Fruit fly (Drosophila melanogaster) whole organism, wandering third instar larva: Measurements from ENCODE around the gene CG6066.

Experiments
- Abd-B ChIP-seq: fragments of >200 bp; optimal IDR thresholded peaks from 2 replicates; lab custom pipeline; 2017; ENCODE audit warnings: missing biosample characterization, missing genetic modification characterization
- CG32264 ChIP-seq: fragments of 200-800 bp; sonication (Bioruptor generic); optimal IDR thresholded peaks from 2 replicates; lab custom pipeline; 2016; ENCODE audit warnings: missing biosample characterization, missing genetic modification characterization
- CG9705 ChIP-seq: fragments of 200-800 bp; sonication (Bioruptor generic); optimal IDR thresholded peaks from 2 replicates; lab custom pipeline; 2018; ENCODE audit warnings: missing biosample characterization, mild to moderate bottlenecking, missing genetic modification characterization
- CrebA ChIP-seq: fragments of 200-800 bp; sonication (Bioruptor generic); optimal IDR thresholded peaks from 2 replicates; lab custom pipeline; 2016; ENCODE audit warnings: missing biosample characterization, mild to moderate bottlenecking, missing genetic modification characterization, borderline replicate concordance
- Dfd ChIP-seq: fragments of >200 bp; optimal IDR thresholded peaks from 2 replicates; lab custom pipeline; 2017; ENCODE audit warnings: missing biosample characterization, missing genetic modification characterization
- Dif ChIP-seq: fragments of 200-275, 200-300 bp; sonication (Bioruptor generic); optimal IDR thresholded peaks from 2 replicates; lab custom pipeline; 2018; ENCODE audit warnings: missing biosample characterization, missing genetic modification characterization; ENCODE audit not compliant: partially characterized antibody
- GATAd ChIP-seq: sonication (Bioruptor generic); optimal IDR thresholded peaks from 2 replicates; lab custom pipeline; 2016; ENCODE audit warnings: missing biosample characterization, missing genetic modification characterization
- HLH106 ChIP-seq: fragments of 200-800 bp; optimal IDR thresholded peaks from 3 replicates; lab custom pipeline; 2019; ENCODE audit warnings: missing biosample characterization, mild to moderate bottlenecking, missing genetic modification characterization, moderate library complexity
- Hnf4 ChIP-seq: fragments of 200-800 bp; sonication (Bioruptor generic); optimal IDR thresholded peaks from 2 replicates; lab custom pipeline; 2016; ENCODE audit warnings: missing biosample characterization, mild to moderate bottlenecking, missing genetic modification characterization
- Hr78 ChIP-seq: fragments of >200 bp; optimal IDR thresholded peaks from 2 replicates; lab custom pipeline; 2017; ENCODE audit warnings: missing biosample characterization, missing genetic modification characterization
- Hr83 ChIP-seq: fragments of 200-300 bp; sonication (Bioruptor generic); optimal IDR thresholded peaks from 2 replicates; lab custom pipeline; 2016; ENCODE audit warnings: missing biosample characterization, mild to moderate bottlenecking, missing genetic modification characterization, moderate library complexity; ENCODE audit not compliant: poor library complexity, severe bottlenecking
- Jra ChIP-seq: sonication (Bioruptor generic); optimal IDR thresholded peaks from 2 replicates; lab custom pipeline; 2016; ENCODE audit warnings: missing biosample characterization, missing genetic modification characterization
- Mio ChIP-seq: sonication (Bioruptor generic); optimal IDR thresholded peaks from 2 replicates; lab custom pipeline; 2016; ENCODE audit warnings: missing biosample characterization, missing genetic modification characterization
- Myc ChIP-seq: fragments of >200 bp; optimal IDR thresholded peaks from 2 replicates; lab custom pipeline; 2017
- N ChIP-seq: fragments of >200 bp; optimal IDR thresholded peaks from 2 replicates; lab custom pipeline; 2018; ENCODE audit warnings: missing biosample characterization, missing external identifiers, missing genetic modification characterization
- OdsH ChIP-seq: fragments of 200-800 bp; sonication (Bioruptor generic); optimal IDR thresholded peaks from 2 replicates; lab custom pipeline; 2016; ENCODE audit warnings: missing biosample characterization, mild to moderate bottlenecking, missing genetic modification characterization
- Rel ChIP-seq, 2 experiments: fragments of 200-800 bp; sonication (Bioruptor generic) in 1 of 2; optimal IDR thresholded peaks; 2 replicates in 1 of 2; 3 replicates in 1 of 2; lab custom pipeline; 2016 to 2019; ENCODE audit warnings: mild to moderate bottlenecking in 2 of 2, missing biosample characterization in 2 of 2, missing genetic modification characterization in 2 of 2, moderate library complexity in 1 of 2
- Sp1 ChIP-seq: fragments of 200-800 bp; sonication (Bioruptor generic); optimal IDR thresholded peaks from 3 replicates; lab custom pipeline; 2019; ENCODE audit warnings: missing biosample characterization, mild to moderate bottlenecking, missing genetic modification characterization, moderate library complexity
- Vsx2 ChIP-seq: fragments of 200-300, 225-300 bp; sonication (Bioruptor generic); optimal IDR thresholded peaks from 2 replicates; lab custom pipeline; 2018; ENCODE audit warnings: missing biosample characterization, missing genetic modification characterization; ENCODE audit not compliant: partially characterized antibody
- br ChIP-seq: fragments of 200-800 bp; sonication (Bioruptor generic); optimal IDR thresholded peaks from 2 replicates; lab custom pipeline; 2016; ENCODE audit warnings: missing biosample characterization, missing genetic modification characterization
- brk ChIP-seq: fragments of 200-800 bp; sonication (Bioruptor generic); optimal IDR thresholded peaks from 2 replicates; lab custom pipeline; 2016; ENCODE audit warnings: missing biosample characterization, mild to moderate bottlenecking, missing genetic modification characterization
- dl ChIP-seq, 2 experiments: fragments of 175-275, 200-275 bp in 1 of 2; fragments of 200-275 bp in 1 of 2; sonication (Bioruptor generic); optimal IDR thresholded peaks; lab custom pipeline; 2018; ENCODE audit warnings: mild to moderate bottlenecking in 2 of 2, missing biosample characterization in 2 of 2, missing genetic modification characterization in 2 of 2, moderate library complexity in 2 of 2; ENCODE audit not compliant: partially characterized antibody in 2 of 2, insufficient read depth in 1 of 2
- dmrt93B ChIP-seq: fragments of 200-800 bp; sonication (Bioruptor generic); optimal IDR thresholded peaks from 2 replicates; lab custom pipeline; 2018; ENCODE audit warnings: missing biosample characterization, mild to moderate bottlenecking, missing genetic modification characterization
- dsf ChIP-seq: sonication (Bioruptor generic); optimal IDR thresholded peaks from 2 replicates; lab custom pipeline; 2016; ENCODE audit warnings: missing biosample characterization, missing genetic modification characterization, borderline replicate concordance
- ey ChIP-seq: fragments of 200-800 bp; sonication (Bioruptor generic); optimal IDR thresholded peaks from 2 replicates; lab custom pipeline; 2016; ENCODE audit warnings: missing biosample characterization, missing genetic modification characterization
- foxo ChIP-seq, 2 experiments: fragments of 200-800 bp; sonication (Bioruptor generic); optimal IDR thresholded peaks; 2 replicates in 1 of 2; 3 replicates in 1 of 2; lab custom pipeline; 2016 to 2017; ENCODE audit warnings: missing biosample characterization in 2 of 2, missing genetic modification characterization in 2 of 2
- fru ChIP-seq: fragments of 200-800 bp; sonication (Bioruptor generic); optimal IDR thresholded peaks from 3 replicates; lab custom pipeline; 2016; ENCODE audit warnings: missing biosample characterization, mild to moderate bottlenecking, missing genetic modification characterization
- h ChIP-seq: fragments of 200-800 bp; sonication (Bioruptor generic); optimal IDR thresholded peaks from 3 replicates; lab custom pipeline; 2016; ENCODE audit warnings: missing biosample characterization, mild to moderate bottlenecking, missing genetic modification characterization
- jim ChIP-seq: fragments of 175-275, 200-325 bp; sonication (Bioruptor generic); optimal IDR thresholded peaks from 2 replicates; lab custom pipeline; 2016; ENCODE audit warnings: missing biosample characterization, mild to moderate bottlenecking, missing genetic modification characterization
- lola ChIP-seq: fragments of >200 bp; optimal IDR thresholded peaks from 2 replicates; lab custom pipeline; 2017; ENCODE audit warnings: missing biosample characterization, missing genetic modification characterization
- pan ChIP-seq: fragments of >200 bp; optimal IDR thresholded peaks from 2 replicates; lab custom pipeline; 2017
- psq ChIP-seq: fragments of 200-800 bp; sonication (Bioruptor generic); optimal IDR thresholded peaks from 3 replicates; lab custom pipeline; 2017; ENCODE audit warnings: missing biosample characterization, mild to moderate bottlenecking, missing genetic modification characterization, moderate library complexity
- rgr ChIP-seq: fragments of 200-800 bp; sonication (Bioruptor generic); optimal IDR thresholded peaks from 3 replicates; lab custom pipeline; 2016; ENCODE audit warnings: missing biosample characterization, mild to moderate bottlenecking, missing genetic modification characterization
- sage ChIP-seq: fragments of 200-800 bp; sonication (Bioruptor generic); optimal IDR thresholded peaks from 2 replicates; lab custom pipeline; 2016; ENCODE audit warnings: missing biosample characterization, mild to moderate bottlenecking, missing genetic modification characterization
- sv ChIP-seq: fragments of 200-800 bp; sonication (Bioruptor generic); optimal IDR thresholded peaks from 3 replicates; lab custom pipeline; 2016; ENCODE audit warnings: missing biosample characterization, missing genetic modification characterization
- tai ChIP-seq: sonication (Bioruptor generic); optimal IDR thresholded peaks from 2 replicates; lab custom pipeline; 2016; ENCODE audit warnings: missing biosample characterization, missing genetic modification characterization
- usp ChIP-seq: fragments of >200 bp; optimal IDR thresholded peaks from 2 replicates; lab custom pipeline; 2017; ENCODE audit warnings: missing biosample characterization, missing genetic modification characterization
- woc ChIP-seq: sonication (Bioruptor generic); optimal IDR thresholded peaks from 2 replicates; lab custom pipeline; 2016; ENCODE audit warnings: missing biosample characterization, mild to moderate bottlenecking, missing genetic modification characterization

Gene CG6066

DNA sequence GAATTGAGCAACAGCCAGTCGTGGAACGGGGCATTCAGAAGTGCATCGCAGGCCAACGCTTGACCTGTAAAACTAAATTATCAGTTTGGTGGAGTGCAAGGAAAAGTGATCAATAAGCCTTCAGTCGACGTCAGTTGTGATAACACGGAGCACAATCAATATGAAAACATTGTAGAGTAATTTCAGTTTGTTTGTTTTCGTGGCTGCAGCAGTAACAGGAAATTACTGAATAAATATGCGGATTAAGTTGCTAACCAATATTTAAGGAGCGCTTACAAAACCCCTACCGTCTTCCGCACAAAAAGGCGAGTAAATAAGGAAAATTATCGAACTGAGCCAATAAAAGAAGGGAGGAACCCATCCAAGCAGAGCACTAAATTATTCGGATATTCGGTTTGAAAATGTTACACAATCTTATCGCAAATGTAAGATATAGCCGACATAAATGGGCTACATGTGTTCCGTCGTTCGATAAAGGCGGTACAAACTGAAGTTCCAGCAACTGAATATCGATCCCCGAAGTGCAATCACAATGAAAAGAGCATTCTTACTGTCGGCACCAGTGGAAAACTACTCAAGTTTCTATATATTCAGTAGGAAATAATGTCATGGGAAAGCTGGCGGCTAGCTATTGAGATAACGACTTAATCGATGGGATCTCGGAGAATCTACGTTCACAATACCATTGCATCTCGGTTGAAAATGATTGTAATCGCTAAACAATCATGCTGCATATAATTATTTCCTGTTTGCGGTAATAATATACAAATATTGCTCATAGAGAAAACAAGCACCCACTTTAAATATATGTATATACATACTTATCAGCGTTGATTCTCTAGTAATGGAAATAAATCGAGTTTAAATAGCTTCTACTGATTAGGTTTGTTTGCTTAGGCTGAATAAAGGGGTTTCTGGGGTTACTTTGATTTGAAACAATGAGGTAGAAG, 19.5 kb upstream of the CG6066 start (continued):
- no peak for TF ChIP-seq Abd-B (GFP tag; lab: Kevin White, UChicago)
- TF ChIP-seq br (GFP tag; lab: Kevin White, UChicago) = peak; percentile 51
- TF ChIP-seq rgr (GFP tag; lab: Kevin White, UChicago) = peak; percentile 55
- peak; percentile 36 for TF ChIP-seq h (GFP tag; lab: Kevin White, UChicago)
- TF ChIP-seq lola = no peak
- TF ChIP-seq Mio (GFP tag; lab: Kevin White, UChicago) = no peak
- TF ChIP-seq GATAd (GFP tag; lab: Kevin White, UChicago) = no peak

DNA sequence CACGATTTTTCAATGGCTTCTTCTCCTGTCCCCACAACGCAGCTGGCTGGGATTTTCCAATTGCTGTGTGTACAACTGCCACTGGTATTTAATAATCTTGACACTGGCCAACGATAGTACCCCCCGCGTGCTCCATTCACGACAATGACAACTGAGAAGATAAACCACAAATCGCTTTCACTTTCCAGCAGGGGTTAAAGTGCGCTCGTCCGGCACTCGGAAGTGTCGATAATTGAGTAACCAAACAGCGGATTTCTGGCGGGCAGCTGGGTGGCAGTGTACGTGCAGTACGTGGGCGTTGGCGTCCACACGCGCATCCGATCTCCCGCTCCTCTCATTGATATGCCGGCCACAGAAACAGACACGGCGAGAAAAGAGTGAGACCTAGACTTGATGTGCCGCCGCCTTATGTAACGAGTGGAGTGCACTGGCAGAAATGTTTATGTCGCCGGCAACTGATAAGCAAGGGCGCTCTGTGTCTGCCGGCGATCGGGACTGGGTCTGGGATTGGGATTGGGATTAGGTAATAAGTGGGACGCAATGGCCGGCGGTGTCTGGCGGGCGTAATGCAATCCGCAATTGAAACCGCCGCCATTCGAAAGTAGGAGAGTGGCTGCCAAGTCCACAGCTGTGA, 18.3 kb upstream of the CG6066 start:
- no peak for TF ChIP-seq lola
- no peak for TF ChIP-seq Myc (lab: Kevin White, UChicago)
- no peak for TF ChIP-seq N (GFP tag; lab: Kevin White, UChicago)
- no peak for TF ChIP-seq h (GFP tag; lab: Kevin White, UChicago)
- TF ChIP-seq sv (GFP tag; lab: Kevin White, UChicago) = no peak
- no peak for TF ChIP-seq tai (GFP tag; lab: Kevin White, UChicago)

DNA sequence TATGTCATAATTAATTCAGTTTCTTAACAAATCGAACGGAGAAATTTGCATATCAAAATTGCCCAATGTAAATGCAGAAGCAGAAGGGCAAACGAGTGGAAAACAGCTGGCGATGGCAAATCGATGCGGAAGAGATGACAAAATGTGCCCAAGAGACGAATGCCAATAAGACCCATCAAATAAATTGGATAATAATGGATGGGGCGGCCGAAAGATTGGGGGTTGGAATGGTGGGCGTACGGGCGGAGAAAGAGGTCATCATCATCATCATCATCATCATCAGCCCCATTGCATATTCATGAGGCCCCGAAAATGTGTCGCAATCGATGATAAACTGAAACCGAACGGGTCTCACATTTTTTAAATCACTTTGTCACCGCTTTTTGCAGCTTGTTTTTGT, 17.5 kb upstream of the CG6066 start:
- TF ChIP-seq CG32264 (no peak), Dif (GFP tag; lab: Kevin White, UChicago) (no peak), woc (GFP tag; lab: Kevin White, UChicago) (no peak)

DNA sequence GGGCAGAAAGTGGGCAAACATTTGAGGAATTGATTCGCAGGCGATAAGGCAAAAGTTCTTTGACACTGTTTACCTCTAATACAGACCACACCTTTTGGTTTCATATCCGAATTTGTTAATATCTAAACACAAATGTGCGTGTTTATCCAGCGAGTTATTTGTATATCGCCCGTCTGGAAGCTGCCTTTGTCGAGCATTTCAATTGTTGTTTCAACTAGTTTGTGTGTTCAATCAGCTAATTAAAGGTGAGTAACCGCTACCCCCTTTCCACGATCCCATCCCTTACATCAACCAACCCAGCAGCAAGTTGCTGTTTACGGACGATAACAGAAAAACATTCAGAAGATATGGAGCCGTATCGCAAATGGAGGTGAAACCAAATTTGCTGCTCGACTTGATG, 14.9 kb upstream of the CG6066 start:
- no peak for TF ChIP-seq sv (GFP tag; lab: Kevin White, UChicago)
- TF ChIP-seq dsf (GFP tag; lab: Kevin White, UChicago) = peak; percentile 40
- TF ChIP-seq Hr78 = no peak
- peak; percentile 53 for TF ChIP-seq CG9705 (GFP tag; lab: Kevin White, UChicago)
- TF ChIP-seq Dif (GFP tag; lab: Kevin White, UChicago) = no peak
- no peak for TF ChIP-seq lola
- TF ChIP-seq HLH106 (tag; lab: Kevin White, UChicago) = peak; percentile 49
- TF ChIP-seq pan (lab: Kevin White, UChicago) = no peak
- no peak for TF ChIP-seq Dfd (GFP tag; lab: Kevin White, UChicago)
- no peak for TF ChIP-seq dl (GFP tag; optimal IDR thresholded peaks at IDR 0.05; lab: Kevin White, UChicago; ENCODE audit: insufficient read depth in 1 of 2, partially characterized antibody in 2 of 2)
- TF ChIP-seq Abd-B (GFP tag; lab: Kevin White, UChicago) = no peak
- TF ChIP-seq sage = peak; percentile 58
- TF ChIP-seq Sp1 = peak; percentile 68
- TF ChIP-seq CrebA (GFP tag; lab: Kevin White, UChicago) = no peak
- no peak for TF ChIP-seq Rel (GFP tag; optimal IDR thresholded peaks at IDR 0.05; lab: Kevin White, UChicago)
- TF ChIP-seq Rel (tag; optimal IDR thresholded peaks at IDR 0.05; lab: Kevin White, UChicago) = peak; percentile 60
- TF ChIP-seq Mio (GFP tag; lab: Kevin White, UChicago) = no peak
- TF ChIP-seq br (GFP tag; lab: Kevin White, UChicago) = peak; percentile 83
- peak; percentile 70 for TF ChIP-seq fru
- peak; percentile 88 for TF ChIP-seq OdsH
- peak; percentile 91 for TF ChIP-seq Vsx2 (GFP tag; lab: Kevin White, UChicago)
- TF ChIP-seq rgr (GFP tag; lab: Kevin White, UChicago) = peak; percentile 89
- TF ChIP-seq psq (GFP tag; lab: Kevin White, UChicago) = peak; percentile 56
- TF ChIP-seq brk = peak; percentile 77
- peak; percentile 93 for TF ChIP-seq GATAd (GFP tag; lab: Kevin White, UChicago)
- TF ChIP-seq N (GFP tag; lab: Kevin White, UChicago) = no peak
- TF ChIP-seq Jra = peak; percentile 89
- peak; percentile 87 for TF ChIP-seq Hnf4 (GFP tag; lab: Kevin White, UChicago)
- TF ChIP-seq dmrt93B = peak; percentile 9
- peak; percentile 44 for TF ChIP-seq ey (GFP tag; lab: Kevin White, UChicago)
- TF ChIP-seq foxo (GFP tag; optimal IDR thresholded peaks at IDR 0.05; lab: Kevin White, UChicago) = peak in 1 of 2 experiments; percentile 71
- TF ChIP-seq woc (GFP tag; lab: Kevin White, UChicago) = no peak
- TF ChIP-seq usp (GFP tag; lab: Kevin White, UChicago) = no peak
- TF ChIP-seq Hr83 (GFP tag; lab: Kevin White, UChicago) = peak; percentile 97
- no peak for TF ChIP-seq CG32264
- peak; percentile 81 for TF ChIP-seq tai (GFP tag; lab: Kevin White, UChicago)
- TF ChIP-seq Myc (lab: Kevin White, UChicago) = no peak
- peak; percentile 93 for TF ChIP-seq h (GFP tag; lab: Kevin White, UChicago)
- peak; percentile 44 for TF ChIP-seq jim (GFP tag; lab: Kevin White, UChicago)
